Worm (Caenorhabditis elegans): ENCODE data around the gene C45E5.1.

- no peak for TF ChIP-seq tab-1 (GFP tag; IDR thresholded peaks at IDR 0.05)
- no peak for TF ChIP-seq klf-2 (GFP tag; conservative IDR thresholded peaks at IDR 0.05)
- no peak for TF ChIP-seq med-1 (GFP tag; optimal IDR thresholded peaks at IDR 0.05; ENCODE audit: insufficient read depth)
- no peak for TF ChIP-seq ztf-29 (GFP tag; IDR thresholded peaks at IDR 0.05)
- no peak for TF ChIP-seq flt-1 (GFP tag; IDR thresholded peaks at IDR 0.05)
- TF ChIP-seq ref-1 (GFP tag; conservative IDR thresholded peaks at IDR 0.05): no peak
These were observed 42.6 kb upstream of the C45E5.1 start for ce11 chrIV:5701646-5702045.
